Fruit fly (Drosophila melanogaster) whole organism, embryonic: ENCODE results near the gene ND-B18.

Source experiments
- CG10431 ChIP-seq: fragments of 200-800 bp; sonication (Bioruptor generic); optimal IDR thresholded peaks from 3 replicates; lab custom pipeline; 2018; ENCODE audit warnings: missing biosample characterization, mild to moderate bottlenecking, missing genetic modification characterization
- CG3847 ChIP-seq: fragments of 200-800 bp; sonication (Bioruptor generic); IDR thresholded peaks from 2 replicates; pipeline ENCODE4 v1.3.6; 2022; ENCODE audit warnings: missing biosample characterization, missing genetic modification characterization
- CHES-1-like ChIP-seq: fragments of 200-800 bp; sonication (Bioruptor generic); optimal IDR thresholded peaks from 2 replicates; lab custom pipeline; 2016; ENCODE audit warnings: missing biosample characterization, missing genetic modification characterization
- croc ChIP-seq: fragments of 200-800 bp; sonication (Bioruptor generic); conservative IDR thresholded peaks from 3 replicates; pipeline ENCODE4 v1.3.6; 2022; ENCODE audit warnings: missing biosample characterization, missing genetic modification characterization
- klu ChIP-seq: fragments of 200-800 bp; sonication (Bioruptor generic); IDR thresholded peaks from 2 replicates; pipeline ENCODE4 v1.3.6; 2022; ENCODE audit warnings: missing biosample characterization, missing genetic modification characterization
- psq ChIP-seq: fragments of 200-800 bp; sonication (Bioruptor generic); optimal IDR thresholded peaks from 2 replicates; lab custom pipeline; 2017; ENCODE audit warnings: missing biosample characterization, missing genetic modification characterization

DNA sequence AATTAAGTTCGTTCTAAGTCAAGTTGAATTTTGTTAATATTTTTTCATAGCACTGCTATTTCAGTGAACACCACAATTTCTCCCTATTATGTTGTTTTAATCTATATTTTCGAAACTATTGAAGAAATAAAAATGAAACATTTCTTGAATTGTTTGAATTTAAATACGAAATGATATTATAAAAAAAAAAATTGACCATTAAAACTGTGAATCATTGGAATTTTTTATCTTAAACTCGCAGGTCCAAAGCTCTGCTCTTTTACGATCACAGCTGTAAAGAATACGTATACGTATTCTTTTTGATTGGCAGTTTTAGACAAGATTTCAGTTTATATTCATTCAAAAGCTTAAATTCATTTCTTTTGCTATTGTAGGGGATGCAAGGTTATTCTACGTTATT lies 40.1 kb upstream of the ND-B18 start:
- TF ChIP-seq CG10431 (GFP tag; lab: Kevin White, UChicago) (no peak), CG3847 (GFP tag; lab: Robert Waterston, UW) (no peak), CHES-1-like (no peak), croc (GFP tag; lab: Robert Waterston, UW) (no peak), klu (GFP tag; lab: Robert Waterston, UW) (no peak), psq (GFP tag; lab: Kevin White, UChicago) (no peak)
